Worm (Caenorhabditis elegans) whole organism, young adult: Measurements from ENCODE around the gene srbc-58.

ENCODE experiments used
- B0261.1 ChIP-seq: sonication (generic microtip); optimal IDR thresholded peaks from 2 replicates; lab custom pipeline; 2016; ENCODE audit warnings: mild to moderate bottlenecking, missing genetic modification characterization, moderate library complexity, missing compliant biosample characterization
- C06A6.2 ChIP-seq: fragments of 200-800 bp; sonication (Bioruptor generic); conservative IDR thresholded peaks from 2 replicates; pipeline ENCODE4 v1.3.6; 2022; ENCODE audit warnings: missing genetic modification characterization, missing compliant biosample characterization
- F10E7.11 ChIP-seq: sonication (generic microtip); optimal IDR thresholded peaks from 2 replicates; lab custom pipeline; 2017; ENCODE audit warnings: mild to moderate bottlenecking, missing genetic modification characterization, moderate library complexity, missing compliant biosample characterization
- F33H1.4 ChIP-seq: fragments of 200-800 bp; sonication (Bioruptor generic); IDR thresholded peaks from 2 replicates; pipeline ENCODE4 v1.3.6; 2022; ENCODE audit warnings: missing genetic modification reagents, missing genetic modification characterization, missing compliant biosample characterization
- F37B4.10 ChIP-seq: fragments of 200-800 bp; sonication (Bioruptor generic); IDR thresholded peaks from 2 replicates; pipeline ENCODE4 v1.3.6; 2022; ENCODE audit warnings: missing genetic modification characterization, missing compliant biosample characterization
- F57C9.4 ChIP-seq: sonication (generic microtip); optimal IDR thresholded peaks from 2 replicates; lab custom pipeline; 2017; ENCODE audit warnings: mild to moderate bottlenecking, missing genetic modification characterization, missing compliant biosample characterization
- K11D2.4 ChIP-seq: fragments of 200-800 bp; sonication (Bioruptor generic); IDR thresholded peaks from 2 replicates; pipeline ENCODE4 v1.3.6; 2022; ENCODE audit warnings: missing genetic modification reagents, missing genetic modification characterization, missing compliant biosample characterization
- K12H6.12 ChIP-seq: fragments of 200-800 bp; sonication (Bioruptor generic); optimal IDR thresholded peaks from 2 replicates; lab custom pipeline; 2018; ENCODE audit warnings: mild to moderate bottlenecking, missing genetic modification characterization, missing compliant biosample characterization
- Y53F4B.3 ChIP-seq: fragments of 200-800 bp; sonication (Bioruptor generic); IDR thresholded peaks from 2 replicates; pipeline ENCODE4 v1.3.6; 2022; ENCODE audit warnings: missing genetic modification reagents, missing genetic modification characterization, missing compliant biosample characterization
- ZK185.1 ChIP-seq: sonication (generic microtip); optimal IDR thresholded peaks from 2 replicates; lab custom pipeline; 2016; ENCODE audit warnings: mild to moderate bottlenecking, missing genetic modification characterization, missing compliant biosample characterization; ENCODE audit not compliant: poor library complexity, severe bottlenecking
- akir-1 ChIP-seq: fragments of 200-800 bp; sonication (Bioruptor generic); optimal IDR thresholded peaks from 2 replicates; lab custom pipeline; 2018; ENCODE audit warnings: mild to moderate bottlenecking, missing genetic modification characterization, moderate library complexity, missing compliant biosample characterization
- attf-5 ChIP-seq: fragments of 200-800 bp; sonication (Bioruptor generic); optimal IDR thresholded peaks from 2 replicates; lab custom pipeline; 2018; ENCODE audit warnings: mild to moderate bottlenecking, missing genetic modification characterization, missing compliant biosample characterization
- ccch-3 ChIP-seq: fragments of 200-800 bp; sonication (Bioruptor generic); optimal IDR thresholded peaks from 2 replicates; lab custom pipeline; 2018; ENCODE audit warnings: mild to moderate bottlenecking, missing genetic modification characterization, missing compliant biosample characterization
- cebp-2 ChIP-seq: fragments of 200-800 bp; sonication (Bioruptor generic); IDR thresholded peaks from 2 replicates; pipeline ENCODE4 v1.3.6; 2022; ENCODE audit warnings: missing genetic modification characterization, missing compliant biosample characterization
- ceh-40 ChIP-seq: fragments of 200-800 bp; sonication (Bioruptor generic); IDR thresholded peaks from 2 replicates; pipeline ENCODE4 v1.3.6; 2022; ENCODE audit warnings: missing genetic modification characterization, missing compliant biosample characterization
- ceh-58 ChIP-seq: fragments of 200-800 bp; sonication (Bioruptor generic); IDR thresholded peaks from 2 replicates; pipeline ENCODE4 v1.3.6; 2022; ENCODE audit warnings: missing genetic modification characterization, missing compliant biosample characterization
- ceh-91 ChIP-seq: fragments of 200-800 bp; sonication (Bioruptor generic); IDR thresholded peaks from 2 replicates; pipeline ENCODE4 v1.3.6; 2022; ENCODE audit warnings: missing genetic modification reagents, missing genetic modification characterization, missing compliant biosample characterization
- egl-44 ChIP-seq: fragments of 200-800 bp; sonication (Bioruptor generic); IDR thresholded peaks from 2 replicates; pipeline ENCODE4 v1.3.6; 2022; ENCODE audit warnings: missing genetic modification reagents, missing genetic modification characterization, missing compliant biosample characterization
- ekl-4 ChIP-seq: fragments of 200-800 bp; sonication (Bioruptor generic); IDR thresholded peaks from 2 replicates; pipeline ENCODE4 v1.3.6; 2022; ENCODE audit warnings: missing genetic modification reagents, missing genetic modification characterization, missing compliant biosample characterization
- ets-4 ChIP-seq: fragments of 200-800 bp; sonication (Bioruptor generic); optimal IDR thresholded peaks from 2 replicates; lab custom pipeline; 2018; ENCODE audit warnings: mild to moderate bottlenecking, missing genetic modification characterization, missing compliant biosample characterization
- hlh-26 ChIP-seq: fragments of 200-800 bp; sonication (Bioruptor generic); conservative IDR thresholded peaks from 2 replicates; pipeline ENCODE4 v1.3.6; 2022; ENCODE audit warnings: missing genetic modification reagents, missing genetic modification characterization, missing compliant biosample characterization
- hmg-1.2 ChIP-seq: fragments of 200-800 bp; sonication (Bioruptor generic); IDR thresholded peaks from 2 replicates; pipeline ENCODE4 v1.3.6; 2022; ENCODE audit warnings: missing genetic modification reagents, missing genetic modification characterization, missing compliant biosample characterization
- hmg-20 ChIP-seq: fragments of 200-800 bp; sonication (Bioruptor generic); IDR thresholded peaks from 2 replicates; pipeline ENCODE4 v1.3.6; 2022; ENCODE audit warnings: missing genetic modification reagents, missing genetic modification characterization, missing compliant biosample characterization
- hrde-1 ChIP-seq: sonication (generic microtip); optimal IDR thresholded peaks from 2 replicates; lab custom pipeline; 2016; ENCODE audit warnings: missing genetic modification characterization, mild to moderate bottlenecking, missing compliant biosample characterization, moderate library complexity, missing genotype, missing genetic modification reagents, borderline replicate concordance
- lin-26 ChIP-seq: fragments of 200-800 bp; sonication (Bioruptor generic); IDR thresholded peaks from 2 replicates; pipeline ENCODE4 v1.3.6; 2022; ENCODE audit warnings: missing genetic modification reagents, missing genetic modification characterization, missing compliant biosample characterization
- lin-40 ChIP-seq: sonication (generic microtip); optimal IDR thresholded peaks from 2 replicates; lab custom pipeline; 2016; ENCODE audit warnings: missing genetic modification characterization, mild to moderate bottlenecking, missing compliant biosample characterization, missing genotype, missing genetic modification reagents
- lin-54 ChIP-seq: fragments of 200-800 bp; sonication (Bioruptor generic); optimal IDR thresholded peaks from 2 replicates; lab custom pipeline; 2018; ENCODE audit warnings: mild to moderate bottlenecking, missing genetic modification characterization, missing compliant biosample characterization
- lsy-27 ChIP-seq: sonication (generic microtip); optimal IDR thresholded peaks from 2 replicates; lab custom pipeline; 2017; ENCODE audit warnings: missing genetic modification characterization, mild to moderate bottlenecking, missing compliant biosample characterization, antibody characterized with exemption, missing genotype, borderline replicate concordance; ENCODE audit not compliant: insufficient read depth
- madf-3 ChIP-seq: fragments of 200-800 bp; sonication (Bioruptor generic); IDR thresholded peaks from 2 replicates; pipeline ENCODE4 v1.3.6; 2022; ENCODE audit warnings: missing genetic modification reagents, missing genetic modification characterization, missing compliant biosample characterization
- madf-6 ChIP-seq: fragments of 200-800 bp; sonication (Bioruptor generic); IDR thresholded peaks from 2 replicates; pipeline ENCODE4 v1.3.6; 2022; ENCODE audit warnings: missing genetic modification reagents, missing genetic modification characterization, missing compliant biosample characterization
- mcd-1 ChIP-seq: fragments of 200-800 bp; sonication (Bioruptor generic); IDR thresholded peaks from 2 replicates; pipeline ENCODE4 v1.3.6; 2022; ENCODE audit warnings: missing genetic modification reagents, missing genetic modification characterization, missing compliant biosample characterization
- mes-4 ChIP-seq: sonication (generic microtip); optimal IDR thresholded peaks from 2 replicates; lab custom pipeline; 2016; ENCODE audit warnings: missing genotype, missing genetic modification characterization, missing compliant biosample characterization
- nfya-1 ChIP-seq: sonication (generic microtip); optimal IDR thresholded peaks from 2 replicates; lab custom pipeline; 2017; ENCODE audit warnings: antibody characterized with exemption, missing compliant biosample characterization, missing genetic modification characterization, borderline replicate concordance; ENCODE audit not compliant: insufficient read depth
- nfya-2 ChIP-seq: fragments of 200-800 bp; sonication (Bioruptor generic); IDR thresholded peaks from 2 replicates; pipeline ENCODE4 v1.3.6; 2022; ENCODE audit warnings: missing genetic modification reagents, missing genetic modification characterization, missing compliant biosample characterization
- nfyb-1 ChIP-seq: fragments of 200-800 bp; sonication (Bioruptor generic); IDR thresholded peaks from 2 replicates; pipeline ENCODE4 v1.3.6; 2022; ENCODE audit warnings: missing genetic modification reagents, missing genetic modification characterization, missing compliant biosample characterization
- nhr-27 ChIP-seq: fragments of 200-800 bp; sonication (Bioruptor generic); optimal IDR thresholded peaks from 2 replicates; lab custom pipeline; 2018; ENCODE audit warnings: mild to moderate bottlenecking, missing genetic modification characterization, moderate library complexity, missing compliant biosample characterization
- nhr-80 ChIP-seq: sonication (generic microtip); optimal IDR thresholded peaks from 2 replicates; lab custom pipeline; 2016; ENCODE audit warnings: missing genetic modification characterization, missing compliant biosample characterization
- pha-4 ChIP-seq: fragments of 150-350 bp; sonication (generic microtip); optimal IDR thresholded peaks from 2 replicates; lab custom pipeline; 2014; ENCODE audit warnings: missing biosample characterization, missing genetic modification reagents, missing genetic modification characterization
- rcor-1 ChIP-seq: fragments of 200-800 bp; sonication (Bioruptor generic); IDR thresholded peaks from 2 replicates; pipeline ENCODE4 v1.3.6; 2022; ENCODE audit warnings: missing genetic modification reagents, missing genetic modification characterization, missing compliant biosample characterization
- rpc-1 ChIP-seq, 2 experiments: fragments of 150-350 bp in 1 of 2; sonication (generic microtip) in 1 of 2; optimal IDR thresholded peaks; 2 replicates each; lab custom pipeline; 2014 to 2018; ENCODE audit warnings: missing biosample characterization in 1 of 2, missing genetic modification characterization in 1 of 2, missing genetic modification reagents in 1 of 2, missing genotype in 1 of 2
- snpc-1.3 ChIP-seq: sonication (generic microtip); optimal IDR thresholded peaks from 2 replicates; lab custom pipeline; 2017; ENCODE audit warnings: missing genetic modification characterization, mild to moderate bottlenecking, missing compliant biosample characterization, antibody characterized with exemption, moderate library complexity, missing genotype, missing genetic modification reagents; ENCODE audit not compliant: insufficient read depth
- snpc-4 ChIP-seq, 5 experiments: fragments of 150-350 bp in 1 of 5; sonication (generic microtip) in 4 of 5; optimal IDR thresholded peaks; 2 replicates each; lab custom pipeline; 2014 to 2018; ENCODE audit warnings: missing genetic modification characterization in 5 of 5, missing biosample characterization in 3 of 5, antibody characterized with exemption in 2 of 5, mild to moderate bottlenecking in 2 of 5, missing compliant biosample characterization in 2 of 5, missing genotype in 2 of 5, moderate library complexity in 2 of 5, missing genetic modification reagents in 1 of 5
- tbx-9 ChIP-seq: sonication (generic microtip); optimal IDR thresholded peaks from 2 replicates; lab custom pipeline; 2016; ENCODE audit warnings: borderline replicate concordance, missing genetic modification characterization, inconsistent platforms, missing compliant biosample characterization
- ztf-22 ChIP-seq: fragments of 200-800 bp; sonication (Bioruptor generic); optimal IDR thresholded peaks from 2 replicates; lab custom pipeline; 2018; ENCODE audit warnings: mild to moderate bottlenecking, missing genetic modification characterization, moderate library complexity, missing compliant biosample characterization
- ztf-6 ChIP-seq: fragments of 200-800 bp; sonication (Bioruptor generic); IDR thresholded peaks from 2 replicates; pipeline ENCODE4 v1.3.6; 2022; ENCODE audit warnings: missing genetic modification reagents, missing genetic modification characterization, missing compliant biosample characterization

srbc-58 gene

DNA sequence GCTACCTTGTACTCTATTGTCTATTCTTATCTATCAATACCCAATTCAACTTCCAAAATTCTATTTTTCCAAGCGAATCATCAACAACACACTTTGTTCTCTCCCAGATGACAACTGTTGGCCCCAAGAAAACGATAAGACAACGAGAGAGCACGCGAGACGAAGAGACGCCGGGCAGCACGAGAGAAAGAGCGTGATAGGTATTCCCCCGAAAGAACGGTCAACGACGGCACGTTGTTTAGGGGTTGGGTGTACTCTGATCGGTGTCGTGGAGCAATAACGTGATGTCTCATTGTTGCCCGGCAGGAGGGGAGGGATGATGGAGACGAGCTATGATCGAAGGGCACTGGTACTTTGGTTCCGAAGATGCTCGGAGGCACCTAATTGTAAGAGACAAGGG lies 43.5 kb upstream of the srbc-58 start (continued):
- TF ChIP-seq lin-40 (tag; lab: Kevin White, UChicago) (peak; percentile 75), hlh-26 (GFP tag; lab: Robert Waterston, UW) (no peak), egl-44 (GFP tag; lab: Robert Waterston, UW) (peak; percentile 88; the same call in 1 of the 2 replicates), F33H1.4 (GFP tag; lab: Robert Waterston, UW) (no peak), snpc-1.3 (tag; lab: Kevin White, UChicago) (no peak), lin-26 (GFP tag; lab: Robert Waterston, UW) (peak; percentile 73), pha-4 (peak; percentile 93), K12H6.12 (tag; lab: Kevin White, UChicago) (peak; percentile 71), C06A6.2 (GFP tag; lab: Robert Waterston, UW) (peak; percentile 84), nhr-27 (tag; lab: Kevin White, UChicago) (no peak), F37B4.10 (GFP tag; lab: Robert Waterston, UW) (no peak), ekl-4 (GFP tag; lab: Robert Waterston, UW) (peak; percentile 78), ets-4 (GFP tag; lab: Kevin White, UChicago) (peak; percentile 84), ceh-40 (GFP tag; lab: Robert Waterston, UW) (no peak), hmg-1.2 (peak; percentile 85), attf-5 (peak; percentile 81), ceh-58 (GFP tag; lab: Robert Waterston, UW) (no peak), tbx-9 (no peak), nfyb-1 (GFP tag; lab: Robert Waterston, UW) (peak; percentile 89), mcd-1 (GFP tag; lab: Robert Waterston, UW) (peak; percentile 73), lin-54 (GFP tag; lab: Kevin White, UChicago) (peak; percentile 61), ztf-6 (GFP tag; lab: Robert Waterston, UW) (no peak), snpc-4 (GFP tag; optimal IDR thresholded peaks at IDR 0.05; lab: Kevin White, UChicago) (no peak), snpc-4 (tag; optimal IDR thresholded peaks at IDR 0.05; lab: Kevin White, UChicago) (peak in 2 of 4 experiments; percentile 41 to 47), ccch-3 (no peak), rcor-1 (GFP tag; lab: Robert Waterston, UW) (peak; percentile 47; the same call in 1 of the 2 replicates), K11D2.4 (GFP tag; lab: Robert Waterston, UW) (peak; percentile 84), ZK185.1 (tag; lab: Kevin White, UChicago) (peak; percentile 73), F57C9.4 (tag; lab: Kevin White, UChicago) (no peak), mes-4 (tag; lab: Kevin White, UChicago) (no peak), madf-3 (peak; percentile 64; the same call in 1 of the 2 replicates), B0261.1 (no peak)

DNA sequence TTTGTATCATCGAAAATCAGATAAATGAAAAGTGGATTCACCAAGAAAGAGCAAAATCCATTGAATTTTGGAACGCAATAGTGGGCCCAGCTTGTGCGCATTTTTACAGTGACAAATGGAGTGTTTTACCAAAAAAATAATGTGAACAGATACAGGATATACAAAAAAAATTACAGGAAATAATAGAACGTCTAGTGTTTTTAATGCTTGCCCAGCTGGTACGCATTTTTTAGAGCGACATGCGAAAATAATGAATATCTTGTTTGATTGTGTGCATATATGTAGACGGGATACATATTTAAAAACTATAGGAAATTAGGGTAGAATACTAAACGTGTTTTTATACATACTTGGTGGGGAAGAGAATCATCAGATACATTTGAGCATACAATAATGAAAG lies 38.6 kb upstream of the srbc-58 start, which contains the start of gene srj-25:
TSS of gene srj-25 (minus strand) at position 101 of the 400 bp plus-strand sequence.
- TF ChIP-seq madf-6 (GFP tag; lab: Robert Waterston, UW) (no peak), hmg-1.2 (no peak), hmg-20 (GFP tag; lab: Robert Waterston, UW) (no peak), F33H1.4 (GFP tag; lab: Robert Waterston, UW) (no peak), hrde-1 (tag; lab: Kevin White, UChicago) (no peak), nfya-1 (tag; lab: Kevin White, UChicago) (no peak)

DNA sequence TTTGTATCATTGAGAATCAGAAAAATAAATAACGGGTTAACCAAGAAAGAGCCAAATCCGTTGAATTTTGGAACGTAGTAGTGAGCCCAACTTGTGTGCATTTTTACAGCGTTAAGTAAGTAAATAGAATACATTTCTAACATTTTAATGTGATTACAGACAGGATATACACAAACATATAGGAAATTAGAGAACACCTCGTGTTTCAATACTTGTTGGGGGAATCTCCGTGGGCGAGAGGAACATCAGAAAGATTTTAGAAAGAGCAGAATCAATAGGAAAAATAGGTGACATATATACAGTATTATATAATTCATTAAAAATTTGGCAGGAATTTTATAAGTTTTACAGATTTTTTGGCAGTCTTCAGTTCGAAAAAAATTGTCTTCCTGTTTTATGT lies 36.0 kb upstream of the srbc-58 start, which contains the start of gene srj-24:
TSS of gene srj-24 (minus strand) at position 101 of the 400 bp plus-strand sequence.
- no peak for TF ChIP-seq nfya-2
- no peak for TF ChIP-seq F10E7.11
- TF ChIP-seq akir-1 (GFP tag; lab: Kevin White, UChicago) = no peak
- TF ChIP-seq Y53F4B.3 (GFP tag; lab: Robert Waterston, UW) = no peak
- no peak for TF ChIP-seq nfyb-1 (GFP tag; lab: Robert Waterston, UW)
- TF ChIP-seq ceh-40 (GFP tag; lab: Robert Waterston, UW) = no peak
- TF ChIP-seq lsy-27 (tag; lab: Kevin White, UChicago) = no peak
- no peak for TF ChIP-seq hmg-1.2
- TF ChIP-seq ceh-58 (GFP tag; lab: Robert Waterston, UW) = no peak
- no peak for TF ChIP-seq nhr-80
- TF ChIP-seq ztf-22 (GFP tag; lab: Kevin White, UChicago) = no peak
- no peak for TF ChIP-seq cebp-2
- TF ChIP-seq rpc-1 (optimal IDR thresholded peaks at IDR 0.05; lab: Kevin White, UChicago) = no peak
- no peak for TF ChIP-seq rpc-1 (tag; optimal IDR thresholded peaks at IDR 0.05; lab: Kevin White, UChicago)
- no peak for TF ChIP-seq ceh-91 (GFP tag; lab: Robert Waterston, UW)
